1 fruit fly cellular context compared by ENCODE assay signal in genomic region chrX:16781055-16781454, dm6.
TF ChIP-seq lines count a peak whose summit lies in the region.

No protein-coding gene starts in this region.

TF ChIP-seq in whole organism, embryonic, 481 proteins besides CTCF, POLR2A, EP300 and RAD21 (continued from another document and continues in another):
- TF ChIP-seq gcm2 (GFP tag; optimal IDR thresholded peaks at IDR 0.05; lab: Kevin White, UChicago) (no peak), Taf1 (GFP tag; IDR thresholded peaks at IDR 0.05; lab: Robert Waterston, UW) (no peak), CG7271 (tag; optimal IDR thresholded peaks at IDR 0.05; lab: Kevin White, UChicago) (no peak), Med (GFP tag; lab: Kevin White, UChicago) (peak; percentile 88), abd-A (tag; optimal IDR thresholded peaks at IDR 0.05; lab: Kevin White, UChicago) (no peak), mam (GFP tag; optimal IDR thresholded peaks at IDR 0.05; lab: Kevin White, UChicago) (peak; percentile 34), prd (optimal IDR thresholded peaks at IDR 0.05; lab: Kevin White, UChicago) (no peak), prd (GFP tag; IDR thresholded peaks at IDR 0.05; lab: Robert Waterston, UW) (0 out of 3 replicates have a peak, but pooled peaks have one; percentile 16), CG13123 (GFP tag; optimal IDR thresholded peaks at IDR 0.05; lab: Kevin White, UChicago) (no peak), zen (tag; optimal IDR thresholded peaks at IDR 0.05; lab: Kevin White, UChicago) (no peak), trem (tag; optimal IDR thresholded peaks at IDR 0.05; lab: Kevin White, UChicago) (no peak), ase (GFP tag; IDR thresholded peaks at IDR 0.05; lab: Robert Waterston, UW) (no peak), Oaz (GFP tag; IDR thresholded peaks at IDR 0.05; lab: Robert Waterston, UW) (no peak), CG17328 (GFP tag; IDR thresholded peaks at IDR 0.05; lab: Robert Waterston, UW) (0 out of 2 replicates have a peak, but pooled peaks have one; percentile 23), dpn (GFP tag; optimal IDR thresholded peaks at IDR 0.05; lab: Kevin White, UChicago) (peak in 1 of 2 experiments; percentile 22), sr (GFP tag; IDR thresholded peaks at IDR 0.05; lab: Robert Waterston, UW) (no peak; the same call in 2 of the 3 replicates), gro (GFP tag; optimal IDR thresholded peaks at IDR 0.05; lab: Kevin White, UChicago) (peak; percentile 65), CG18619 (GFP tag; optimal IDR thresholded peaks at IDR 0.05; lab: Kevin White, UChicago) (no peak), ara (GFP tag; IDR thresholded peaks at IDR 0.05; lab: Robert Waterston, UW) (no peak), chif (GFP tag; optimal IDR thresholded peaks at IDR 0.05; lab: Kevin White, UChicago) (peak in 1 of 2 experiments; percentile 22), CG16863 (GFP tag; optimal IDR thresholded peaks at IDR 0.05; lab: Kevin White, UChicago) (peak; percentile 43), ATbp (GFP tag; optimal IDR thresholded peaks at IDR 0.05; lab: Kevin White, UChicago) (no peak), lola (GFP tag; optimal IDR thresholded peaks at IDR 0.05; lab: Kevin White, UChicago) (no peak), dm (GFP tag; optimal IDR thresholded peaks at IDR 0.05; lab: Kevin White, UChicago) (no peak), Ravus (GFP tag; IDR thresholded peaks at IDR 0.05; lab: Robert Waterston, UW) (no peak), danr (GFP tag; IDR thresholded peaks at IDR 0.05; lab: Robert Waterston, UW) (no peak), CG18599 (GFP tag; optimal IDR thresholded peaks at IDR 0.05; lab: Kevin White, UChicago) (peak; percentile 42), peb (GFP tag; IDR thresholded peaks at IDR 0.05; lab: Robert Waterston, UW) (no peak), ken (GFP tag; IDR thresholded peaks at IDR 0.05; lab: Robert Waterston, UW) (no peak), lov (optimal IDR thresholded peaks at IDR 0.05; lab: Kevin White, UChicago) (no peak), lov (GFP tag; IDR thresholded peaks at IDR 0.05; lab: Robert Waterston, UW) (no peak), gce (GFP tag; IDR thresholded peaks at IDR 0.05; lab: Robert Waterston, UW) (no peak), maf-S (GFP tag; optimal IDR thresholded peaks at IDR 0.05; lab: Kevin White, UChicago) (peak; percentile 36), CG11695 (GFP tag; IDR thresholded peaks at IDR 0.05; lab: Robert Waterston, UW) (0 out of 3 replicates have a peak, but pooled peaks have one; percentile 10), CG15514 (GFP tag; optimal IDR thresholded peaks at IDR 0.05; lab: Kevin White, UChicago) (peak; percentile 34), fd3F (GFP tag; optimal IDR thresholded peaks at IDR 0.05; lab: Kevin White, UChicago) (peak; percentile 16), z (GFP tag; IDR thresholded peaks at IDR 0.05; lab: Robert Waterston, UW) (no peak), dmrt99B (tag; optimal IDR thresholded peaks at IDR 0.05; lab: Kevin White, UChicago) (peak; percentile 25), CG17802 (tag; optimal IDR thresholded peaks at IDR 0.05; lab: Kevin White, UChicago) (peak; percentile 11), CG14667 (GFP tag; IDR thresholded peaks at IDR 0.05; lab: Robert Waterston, UW) (no peak), chm (GFP tag; IDR thresholded peaks at IDR 0.05; lab: Robert Waterston, UW) (0 out of 2 replicates have a peak, but pooled peaks have one; percentile 9), CG8478 (optimal IDR thresholded peaks at IDR 0.05; lab: Kevin White, UChicago) (no peak), p53 (GFP tag; optimal IDR thresholded peaks at IDR 0.05; lab: Kevin White, UChicago) (no peak), CG3065 (GFP tag; optimal IDR thresholded peaks at IDR 0.05; lab: Kevin White, UChicago) (no peak), al (GFP tag; IDR thresholded peaks at IDR 0.05; lab: Robert Waterston, UW) (peak; percentile 30; the same call in 1 of the 2 replicates), crc (GFP tag; optimal IDR thresholded peaks at IDR 0.05; lab: Kevin White, UChicago) (no peak), jigr1 (GFP tag; IDR thresholded peaks at IDR 0.05; lab: Robert Waterston, UW) (no peak), Myb (GFP tag; optimal IDR thresholded peaks at IDR 0.05; lab: Kevin White, UChicago) (peak; percentile 22), CG17612 (GFP tag; IDR thresholded peaks at IDR 0.05; lab: Robert Waterston, UW) (no peak), cwo (GFP tag; optimal IDR thresholded peaks at IDR 0.05; lab: Kevin White, UChicago) (peak; percentile 17), cato (GFP tag; optimal IDR thresholded peaks at IDR 0.05; lab: Kevin White, UChicago; ENCODE audit: borderline replicate concordance) (no peak), CG3995 (GFP tag; optimal IDR thresholded peaks at IDR 0.05; lab: Kevin White, UChicago) (no peak), CG10321 (GFP tag; IDR thresholded peaks at IDR 0.05; lab: Robert Waterston, UW) (no peak), Hsf (GFP tag; optimal IDR thresholded peaks at IDR 0.05; lab: Kevin White, UChicago) (peak; percentile 0), CG6813 (GFP tag; optimal IDR thresholded peaks at IDR 0.05; lab: Kevin White, UChicago) (no peak), CG3838 (GFP tag; optimal IDR thresholded peaks at IDR 0.05; lab: Kevin White, UChicago) (no peak), Dip3 (GFP tag; optimal IDR thresholded peaks at IDR 0.05; lab: Kevin White, UChicago) (peak; percentile 41), seq (GFP tag; IDR thresholded peaks at IDR 0.05; lab: Robert Waterston, UW) (peak; percentile 27; the same call in 1 of the 2 replicates), Antp (GFP tag; optimal IDR thresholded peaks at IDR 0.05; lab: Kevin White, UChicago) (peak; percentile 30), ssp (GFP tag; IDR thresholded peaks at IDR 0.05; lab: Robert Waterston, UW) (no peak), sens (GFP tag; lab: Kevin White, UChicago) (peak; percentile 68), ro (GFP tag; IDR thresholded peaks at IDR 0.05; lab: Robert Waterston, UW) (no peak), CG7372 (GFP tag; IDR thresholded peaks at IDR 0.05; lab: Robert Waterston, UW) (0 out of 2 replicates have a peak, but pooled peaks have one; percentile 8), ewg (GFP tag; optimal IDR thresholded peaks at IDR 0.05; lab: Kevin White, UChicago) (no peak), trh (GFP tag; optimal IDR thresholded peaks at IDR 0.05; lab: Kevin White, UChicago) (no peak), CG6272 (GFP tag; IDR thresholded peaks at IDR 0.05; lab: Robert Waterston, UW) (no peak), oc (tag; optimal IDR thresholded peaks at IDR 0.05; lab: Kevin White, UChicago) (no peak), CG17361 (GFP tag; IDR thresholded peaks at IDR 0.05; lab: Robert Waterston, UW) (0 out of 3 replicates have a peak, but pooled peaks have one; percentile 18), Hr51 (GFP tag; optimal IDR thresholded peaks at IDR 0.05; lab: Kevin White, UChicago) (peak; percentile 21 to 45), tgo (GFP tag; IDR thresholded peaks at IDR 0.05; lab: Robert Waterston, UW) (no peak), CG1602 (GFP tag; optimal IDR thresholded peaks at IDR 0.05; lab: Kevin White, UChicago) (peak; percentile 0), CG15073 (GFP tag; optimal IDR thresholded peaks at IDR 0.05; lab: Kevin White, UChicago) (no peak), CoRest (tag; optimal IDR thresholded peaks at IDR 0.05; lab: Kevin White, UChicago) (peak; percentile 46), CG33557 (GFP tag; optimal IDR thresholded peaks at IDR 0.05; lab: Kevin White, UChicago) (no peak), da (GFP tag; optimal IDR thresholded peaks at IDR 0.05; lab: Kevin White, UChicago) (no peak), YL-1 (GFP tag; optimal IDR thresholded peaks at IDR 0.05; lab: Kevin White, UChicago) (no peak), Nf-YB (GFP tag; optimal IDR thresholded peaks at IDR 0.05; lab: Kevin White, UChicago) (no peak), CG13775 (GFP tag; optimal IDR thresholded peaks at IDR 0.05; lab: Kevin White, UChicago) (no peak), CG11504 (tag; optimal IDR thresholded peaks at IDR 0.05; lab: Kevin White, UChicago) (peak; percentile 37), esg (GFP tag; conservative IDR thresholded peaks at IDR 0.05; lab: Robert Waterston, UW) (no peak), CG4854 (GFP tag; optimal IDR thresholded peaks at IDR 0.05; lab: Kevin White, UChicago) (no peak), gem (tag; optimal IDR thresholded peaks at IDR 0.05; lab: Kevin White, UChicago) (peak; percentile 51), pros (GFP tag; optimal IDR thresholded peaks at IDR 0.05; lab: Kevin White, UChicago) (no peak), CG12659 (GFP tag; optimal IDR thresholded peaks at IDR 0.05; lab: Kevin White, UChicago) (no peak), CG7357 (GFP tag; IDR thresholded peaks at IDR 0.05; lab: Robert Waterston, UW) (no peak), amos (GFP tag; IDR thresholded peaks at IDR 0.05; lab: Robert Waterston, UW; ENCODE audit: partially characterized antibody) (no peak), usp (GFP tag; optimal IDR thresholded peaks at IDR 0.05; lab: Kevin White, UChicago) (no peak), CG2129 (GFP tag; IDR thresholded peaks at IDR 0.05; lab: Robert Waterston, UW; ENCODE audit: partially characterized antibody) (no peak), CG1233 (GFP tag; optimal IDR thresholded peaks at IDR 0.05; lab: Kevin White, UChicago) (no peak), CG4424 (GFP tag; optimal IDR thresholded peaks at IDR 0.05; lab: Kevin White, UChicago) (no peak), CG8765 (GFP tag; IDR thresholded peaks at IDR 0.05; lab: Robert Waterston, UW) (no peak), Adf1 (GFP tag; IDR thresholded peaks at IDR 0.05; lab: Robert Waterston, UW) (no peak), NC2α (GFP tag; optimal IDR thresholded peaks at IDR 0.05; lab: Kevin White, UChicago) (no peak), CG8944 (GFP tag; optimal IDR thresholded peaks at IDR 0.05; lab: Kevin White, UChicago) (no peak), Dad (GFP tag; optimal IDR thresholded peaks at IDR 0.05; lab: Kevin White, UChicago) (peak; percentile 24), CG4404 (GFP tag; IDR thresholded peaks at IDR 0.05; lab: Robert Waterston, UW) (0 out of 2 replicates have a peak, but pooled peaks have one; percentile 11), stwl (tag; optimal IDR thresholded peaks at IDR 0.05; lab: Kevin White, UChicago) (no peak), onecut (GFP tag; IDR thresholded peaks at IDR 0.05; lab: Robert Waterston, UW) (no peak), sob (GFP tag; IDR thresholded peaks at IDR 0.05; lab: Robert Waterston, UW) (no peak), tup (GFP tag; optimal IDR thresholded peaks at IDR 0.05; lab: Kevin White, UChicago) (no peak), sisA (GFP tag; IDR thresholded peaks at IDR 0.05; lab: Robert Waterston, UW) (peak; percentile 21; the same call in 1 of the 2 replicates), unpg (GFP tag; optimal IDR thresholded peaks at IDR 0.05; lab: Kevin White, UChicago) (peak; percentile 53), CG9609 (GFP tag; optimal IDR thresholded peaks at IDR 0.05; lab: Kevin White, UChicago) (peak; percentile 81), eve (GFP tag; optimal IDR thresholded peaks at IDR 0.05; lab: Kevin White, UChicago) (no peak), CG6654 (GFP tag; optimal IDR thresholded peaks at IDR 0.05; lab: Kevin White, UChicago) (no peak), Neu2 (GFP tag; optimal IDR thresholded peaks at IDR 0.05; lab: Kevin White, UChicago; ENCODE audit: borderline replicate concordance) (no peak), CG12104 (GFP tag; optimal IDR thresholded peaks at IDR 0.05; lab: Kevin White, UChicago) (no peak), Sin3A (optimal IDR thresholded peaks at IDR 0.05; lab: Kevin White, UChicago) (no peak), croc (GFP tag; conservative IDR thresholded peaks at IDR 0.05; lab: Robert Waterston, UW) (no peak), pb (GFP tag; optimal IDR thresholded peaks at IDR 0.05; lab: Kevin White, UChicago) (peak; percentile 29), Hey (tag; optimal IDR thresholded peaks at IDR 0.05; lab: Kevin White, UChicago) (no peak), CG10274 (GFP tag; optimal IDR thresholded peaks at IDR 0.05; lab: Kevin White, UChicago) (no peak), gsb (GFP tag; IDR thresholded peaks at IDR 0.05; lab: Robert Waterston, UW) (no peak), fd96Cb (tag; optimal IDR thresholded peaks at IDR 0.05; lab: Kevin White, UChicago) (no peak), exex (tag; optimal IDR thresholded peaks at IDR 0.05; lab: Kevin White, UChicago) (no peak), CG32532 (GFP tag; IDR thresholded peaks at IDR 0.05; lab: Robert Waterston, UW) (peak; percentile 44; the same call in 1 of the 2 replicates), CG17829 (tag; optimal IDR thresholded peaks at IDR 0.05; lab: Kevin White, UChicago) (no peak), en (GFP tag; optimal IDR thresholded peaks at IDR 0.05; lab: Kevin White, UChicago) (no peak), klu (GFP tag; IDR thresholded peaks at IDR 0.05; lab: Robert Waterston, UW) (no peak), ham (GFP tag; IDR thresholded peaks at IDR 0.05; lab: Robert Waterston, UW) (no peak), sens-2 (GFP tag; IDR thresholded peaks at IDR 0.05; lab: Robert Waterston, UW) (no peak), aop (GFP tag; IDR thresholded peaks at IDR 0.05; lab: Robert Waterston, UW) (no peak), Abd-B (GFP tag; optimal IDR thresholded peaks at IDR 0.05; lab: Kevin White, UChicago) (no peak), CHES-1-like (GFP tag; optimal IDR thresholded peaks at IDR 0.05; lab: Kevin White, UChicago) (peak; percentile 45), ind (GFP tag; optimal IDR thresholded peaks at IDR 0.05; lab: Kevin White, UChicago) (peak; percentile 9), nerfin-1 (tag; optimal IDR thresholded peaks at IDR 0.05; lab: Kevin White, UChicago) (no peak), CG7786 (GFP tag; optimal IDR thresholded peaks at IDR 0.05; lab: Kevin White, UChicago) (no peak), gt (GFP tag; IDR thresholded peaks at IDR 0.05; lab: Robert Waterston, UW) (no peak), corto (GFP tag; optimal IDR thresholded peaks at IDR 0.05; lab: Kevin White, UChicago) (no peak), Mad (GFP tag; optimal IDR thresholded peaks at IDR 0.05; lab: Kevin White, UChicago) (no peak), Spps (tag; optimal IDR thresholded peaks at IDR 0.05; lab: Kevin White, UChicago) (no peak), ato (GFP tag; IDR thresholded peaks at IDR 0.05; lab: Robert Waterston, UW; ENCODE audit: partially characterized antibody) (no peak), CG7928 (GFP tag; optimal IDR thresholded peaks at IDR 0.05; lab: Kevin White, UChicago) (no peak), fd64A (GFP tag; optimal IDR thresholded peaks at IDR 0.05; lab: Kevin White, UChicago) (no peak), lbe (GFP tag; optimal IDR thresholded peaks at IDR 0.05; lab: Kevin White, UChicago) (no peak), bab2 (GFP tag; optimal IDR thresholded peaks at IDR 0.05; lab: Kevin White, UChicago) (peak; percentile 27), Eip74EF (GFP tag; optimal IDR thresholded peaks at IDR 0.05; lab: Kevin White, UChicago) (peak in 1 of 2 experiments; percentile 14)
